Worm (Caenorhabditis elegans) whole organism, late embryonic: ENCODE measurements around the gene T05H10.8.

Experiments
- C08G9.2 ChIP-seq: sonication (generic microtip); optimal IDR thresholded peaks from 2 replicates; lab custom pipeline; 2016; ENCODE audit warnings: mild to moderate bottlenecking, missing genetic modification characterization, moderate library complexity, missing compliant biosample characterization
- C38D4.7 ChIP-seq: fragments of 200-800 bp; sonication (Bioruptor generic); optimal IDR thresholded peaks from 2 replicates; lab custom pipeline; 2018; ENCODE audit warnings: mild to moderate bottlenecking, missing genetic modification characterization, moderate library complexity, missing compliant biosample characterization
- F13H6.1 ChIP-seq: sonication (generic microtip); optimal IDR thresholded peaks from 2 replicates; lab custom pipeline; 2016; ENCODE audit warnings: missing genetic modification characterization, missing compliant biosample characterization
- T23F11.4 ChIP-seq: fragments of 200-800 bp; sonication (Bioruptor generic); optimal IDR thresholded peaks from 2 replicates; lab custom pipeline; 2018; ENCODE audit warnings: mild to moderate bottlenecking, missing genetic modification characterization, missing compliant biosample characterization
- Y22D7AL.16 ChIP-seq: sonication (generic microtip); optimal IDR thresholded peaks from 2 replicates; lab custom pipeline; 2016; ENCODE audit warnings: missing genetic modification characterization, missing compliant biosample characterization
- ahr-1 ChIP-seq: sonication (generic microtip); optimal IDR thresholded peaks from 2 replicates; lab custom pipeline; 2016; ENCODE audit warnings: missing genetic modification characterization, missing compliant biosample characterization
- ceh-18 ChIP-seq: sonication (generic microtip); optimal IDR thresholded peaks from 2 replicates; lab custom pipeline; 2016; ENCODE audit warnings: missing genetic modification characterization, missing compliant biosample characterization
- ceh-19 ChIP-seq: fragments of 200-800 bp; sonication (Bioruptor generic); optimal IDR thresholded peaks from 2 replicates; lab custom pipeline; 2018; ENCODE audit warnings: mild to moderate bottlenecking, missing genetic modification characterization, missing compliant biosample characterization
- ceh-2 ChIP-seq: sonication (generic microtip); optimal IDR thresholded peaks from 2 replicates; lab custom pipeline; 2016; ENCODE audit warnings: missing genotype, missing genetic modification characterization, missing compliant biosample characterization
- ceh-24 ChIP-seq: sonication (generic microtip); optimal IDR thresholded peaks from 2 replicates; lab custom pipeline; 2016; ENCODE audit warnings: mild to moderate bottlenecking, missing genetic modification characterization, missing compliant biosample characterization
- ceh-30 ChIP-seq: fragments of 150-350 bp; optimal IDR thresholded peaks from 2 replicates; lab custom pipeline; 2014; ENCODE audit warnings: missing biosample characterization, missing genetic modification characterization
- ceh-31 ChIP-seq: sonication (generic microtip); optimal IDR thresholded peaks from 2 replicates; lab custom pipeline; 2016; ENCODE audit warnings: missing genetic modification characterization, missing compliant biosample characterization
- ceh-34 ChIP-seq: sonication (generic microtip); optimal IDR thresholded peaks from 2 replicates; lab custom pipeline; 2016; ENCODE audit warnings: mild to moderate bottlenecking, missing genetic modification characterization, missing compliant biosample characterization
- ceh-45 ChIP-seq: fragments of 200-800 bp; sonication (Bioruptor generic); IDR thresholded peaks from 2 replicates; pipeline ENCODE4 v1.3.6; 2022; ENCODE audit warnings: missing genetic modification reagents, missing genetic modification characterization, missing compliant biosample characterization
- ceh-6 ChIP-seq: fragments of 200-800 bp; sonication (Bioruptor generic); optimal IDR thresholded peaks from 2 replicates; lab custom pipeline; 2018; ENCODE audit warnings: mild to moderate bottlenecking, missing genetic modification characterization, missing compliant biosample characterization
- ceh-9 ChIP-seq: sonication (generic microtip); optimal IDR thresholded peaks from 2 replicates; lab custom pipeline; 2016; ENCODE audit warnings: mild to moderate bottlenecking, missing genetic modification characterization, inconsistent platforms, missing compliant biosample characterization
- che-1 ChIP-seq: sonication (generic microtip); optimal IDR thresholded peaks from 2 replicates; lab custom pipeline; 2016; ENCODE audit warnings: mild to moderate bottlenecking, missing genetic modification characterization, missing compliant biosample characterization
- dmd-4 ChIP-seq: sonication (generic microtip); optimal IDR thresholded peaks from 2 replicates; lab custom pipeline; 2016; ENCODE audit warnings: borderline replicate concordance, missing genetic modification characterization, missing compliant biosample characterization
- elt-2 ChIP-seq: sonication (generic microtip); optimal IDR thresholded peaks from 2 replicates; lab custom pipeline; 2016; ENCODE audit warnings: missing genetic modification reagents, missing genetic modification characterization, missing compliant biosample characterization
- elt-4 ChIP-seq: sonication (generic microtip); optimal IDR thresholded peaks from 2 replicates; lab custom pipeline; 2016; ENCODE audit warnings: missing genetic modification characterization, missing compliant biosample characterization
- fax-1 ChIP-seq: sonication (generic microtip); optimal IDR thresholded peaks from 2 replicates; lab custom pipeline; 2016; ENCODE audit warnings: missing genotype, missing genetic modification characterization, missing compliant biosample characterization
- fkh-6 ChIP-seq: sonication (generic microtip); optimal IDR thresholded peaks from 2 replicates; lab custom pipeline; 2016; ENCODE audit warnings: missing genetic modification characterization, missing compliant biosample characterization
- gmeb-2 ChIP-seq: sonication (generic microtip); optimal IDR thresholded peaks from 2 replicates; lab custom pipeline; 2016; ENCODE audit warnings: missing genetic modification characterization, inconsistent platforms, missing compliant biosample characterization
- hlh-13 ChIP-seq: fragments of 200-800 bp; sonication (Bioruptor generic); optimal IDR thresholded peaks from 2 replicates; lab custom pipeline; 2018; ENCODE audit warnings: mild to moderate bottlenecking, missing genetic modification characterization, missing compliant biosample characterization
- hlh-6 ChIP-seq: sonication (generic microtip); optimal IDR thresholded peaks from 2 replicates; lab custom pipeline; 2016; ENCODE audit warnings: missing genotype, missing genetic modification characterization, missing compliant biosample characterization
- hlh-8 ChIP-seq: sonication (generic microtip); optimal IDR thresholded peaks from 2 replicates; lab custom pipeline; 2016; ENCODE audit warnings: missing genotype, missing genetic modification characterization, missing compliant biosample characterization
- lin-11 ChIP-seq: fragments of 200-800 bp; sonication (Bioruptor generic); optimal IDR thresholded peaks from 2 replicates; lab custom pipeline; 2018; ENCODE audit warnings: mild to moderate bottlenecking, missing genetic modification characterization, missing compliant biosample characterization
- madf-2 ChIP-seq: sonication (generic microtip); optimal IDR thresholded peaks from 2 replicates; lab custom pipeline; 2017; ENCODE audit warnings: missing genetic modification characterization, missing compliant biosample characterization
- mec-3 ChIP-seq: sonication (generic microtip); optimal IDR thresholded peaks from 2 replicates; lab custom pipeline; 2016; ENCODE audit warnings: borderline replicate concordance, missing genetic modification characterization, missing compliant biosample characterization
- nfya-1 ChIP-seq: sonication (generic microtip); optimal IDR thresholded peaks from 2 replicates; lab custom pipeline; 2017; ENCODE audit warnings: missing genetic modification characterization, mild to moderate bottlenecking, missing compliant biosample characterization, antibody characterized with exemption, moderate library complexity
- nhr-11 ChIP-seq: fragments of 150-350 bp; optimal IDR thresholded peaks from 2 replicates; lab custom pipeline; 2014; ENCODE audit warnings: missing biosample characterization, missing genetic modification characterization
- nhr-232 ChIP-seq: sonication (generic microtip); optimal IDR thresholded peaks from 2 replicates; lab custom pipeline; 2016; ENCODE audit warnings: missing genetic modification characterization, missing compliant biosample characterization
- odd-2 ChIP-seq: sonication (generic microtip); optimal IDR thresholded peaks from 2 replicates; lab custom pipeline; 2017; ENCODE audit warnings: antibody characterized with exemption, mild to moderate bottlenecking, missing genetic modification characterization, missing compliant biosample characterization
- pag-3 ChIP-seq: sonication (generic microtip); optimal IDR thresholded peaks from 2 replicates; lab custom pipeline; 2016; ENCODE audit warnings: missing compliant biosample characterization, missing genetic modification characterization, borderline replicate concordance
- pha-2 ChIP-seq: sonication (generic microtip); optimal IDR thresholded peaks from 2 replicates; lab custom pipeline; 2017; ENCODE audit warnings: mild to moderate bottlenecking, missing genetic modification characterization, missing compliant biosample characterization
- pqm-1 ChIP-seq: sonication (generic microtip); optimal IDR thresholded peaks from 2 replicates; lab custom pipeline; 2016; ENCODE audit warnings: missing genetic modification characterization, missing compliant biosample characterization
- pros-1 ChIP-seq: fragments of 150-350 bp; optimal IDR thresholded peaks from 2 replicates; lab custom pipeline; 2014; ENCODE audit warnings: missing biosample characterization, missing genetic modification reagents, missing genetic modification characterization
- ref-2 ChIP-seq: sonication (generic microtip); optimal IDR thresholded peaks from 2 replicates; lab custom pipeline; 2016; ENCODE audit warnings: missing genetic modification characterization, missing compliant biosample characterization
- sdc-2 ChIP-seq: sonication (generic microtip); optimal IDR thresholded peaks from 2 replicates; lab custom pipeline; 2016; ENCODE audit warnings: missing genotype, missing genetic modification characterization, missing compliant biosample characterization
- sox-2 ChIP-seq: fragments of 200-800 bp; sonication (Bioruptor generic); IDR thresholded peaks from 2 replicates; pipeline ENCODE4 v1.3.6; 2022; ENCODE audit warnings: missing genetic modification reagents, missing genetic modification characterization, missing compliant biosample characterization
- tbx-7 ChIP-seq: sonication (generic microtip); optimal IDR thresholded peaks from 2 replicates; lab custom pipeline; 2016; ENCODE audit warnings: missing genotype, missing genetic modification characterization, missing compliant biosample characterization
- ttx-3 ChIP-seq: sonication (generic microtip); optimal IDR thresholded peaks from 2 replicates; lab custom pipeline; 2016; ENCODE audit warnings: missing genetic modification reagents, missing genetic modification characterization, missing compliant biosample characterization
- unc-3 ChIP-seq, 2 experiments: fragments of 200-800 bp in 1 of 2; sonication (Bioruptor generic) in 1 of 2; sonication (generic microtip) in 1 of 2; conservative IDR thresholded peaks in 1 of 2; optimal IDR thresholded peaks in 1 of 2; 2 replicates each; pipeline versions ENCODE4 v1.3.6 to Lab custom; 2016 to 2022; ENCODE audit warnings: missing compliant biosample characterization in 2 of 2, missing genetic modification characterization in 2 of 2, missing genetic modification reagents in 1 of 2
- unc-42 ChIP-seq: sonication (generic microtip); optimal IDR thresholded peaks from 2 replicates; lab custom pipeline; 2016; ENCODE audit warnings: missing genotype, missing genetic modification characterization, missing compliant biosample characterization
- unc-86 ChIP-seq: sonication (generic microtip); optimal IDR thresholded peaks from 2 replicates; lab custom pipeline; 2016; ENCODE audit warnings: missing genetic modification characterization, missing compliant biosample characterization
- zip-5 ChIP-seq: sonication (generic microtip); optimal IDR thresholded peaks from 2 replicates; lab custom pipeline; 2016; ENCODE audit warnings: missing genetic modification characterization, missing compliant biosample characterization
- ztf-16 ChIP-seq: sonication (generic microtip); optimal IDR thresholded peaks from 2 replicates; lab custom pipeline; 2017; ENCODE audit warnings: missing genetic modification characterization, missing compliant biosample characterization

T05H10.8 gene

ce11 chrII:8022461-8022860 lies 36.4 kb upstream of the T05H10.8 start, which contains the start of gene hda-2:
hda-2 (minus strand) TSS chrII:8022561.
- TF ChIP-seq dmd-4 (no peak), F13H6.1 (no peak), lin-11 (no peak), elt-2 (tag; lab: Kevin White, UChicago) (no peak), ztf-16 (tag; lab: Kevin White, UChicago) (no peak), nfya-1 (no peak), fax-1 (tag; lab: Kevin White, UChicago) (no peak), ahr-1 (tag; lab: Kevin White, UChicago) (no peak), madf-2 (tag; lab: Kevin White, UChicago) (no peak), tbx-7 (no peak), gmeb-2 (tag; lab: Kevin White, UChicago) (no peak), C38D4.7 (no peak), unc-3 (GFP tag; conservative IDR thresholded peaks at IDR 0.05; lab: Robert Waterston, UW) (no peak), unc-3 (tag; optimal IDR thresholded peaks at IDR 0.05; lab: Kevin White, UChicago) (no peak), ceh-2 (no peak), ceh-31 (tag; lab: Kevin White, UChicago) (no peak), sox-2 (GFP tag; lab: Robert Waterston, UW) (no peak)

- TF ChIP-seq gmeb-2 (tag; lab: Kevin White, UChicago) (no peak), nfya-1 (no peak), C08G9.2 (tag; lab: Kevin White, UChicago) (no peak), pha-2 (no peak), T23F11.4 (GFP tag; lab: Kevin White, UChicago) (no peak), pag-3 (tag; lab: Kevin White, UChicago) (no peak), ceh-34 (tag; lab: Kevin White, UChicago) (no peak), nhr-11 (tag; lab: Kevin White, UChicago) (no peak), pqm-1 (no peak), fax-1 (tag; lab: Kevin White, UChicago) (no peak), odd-2 (tag; lab: Kevin White, UChicago) (no peak), ceh-19 (GFP tag; lab: Kevin White, UChicago) (no peak)
- TF ChIP-seq, all 69 proteins: peak for 0
Observed at ce11 chrII:8027663-8028062, 31.2 kb upstream of the T05H10.8 start, which contains the start of gene swsn-7. swsn-7 (minus strand) TSS chrII:8027763.

- TF ChIP-seq hlh-8 (tag; lab: Kevin White, UChicago): peak; percentile 46
- peak; percentile 9 for TF ChIP-seq fax-1 (tag; lab: Kevin White, UChicago)
- TF ChIP-seq madf-2 (tag; lab: Kevin White, UChicago): peak; percentile 59
- no peak for TF ChIP-seq mec-3
- TF ChIP-seq hlh-6: peak; percentile 74
- TF ChIP-seq pros-1: peak; percentile 72
- peak; percentile 29 for TF ChIP-seq unc-86
- TF ChIP-seq Y22D7AL.16 (tag; lab: Kevin White, UChicago): peak; percentile 34
- 0 out of 2 replicates have a peak, but pooled peaks have one; percentile 23 for TF ChIP-seq ceh-45 (GFP tag; lab: Robert Waterston, UW)
- TF ChIP-seq elt-4 (tag; lab: Kevin White, UChicago): no peak
- peak; percentile 32 for TF ChIP-seq pag-3 (tag; lab: Kevin White, UChicago)
- TF ChIP-seq zip-5: no peak
- no peak for TF ChIP-seq tbx-7
- TF ChIP-seq ceh-24 (tag; lab: Kevin White, UChicago): no peak
- peak; percentile 51 for TF ChIP-seq ceh-6 (GFP tag; lab: Kevin White, UChicago)
- no peak for TF ChIP-seq ttx-3 (tag; lab: Kevin White, UChicago)
- TF ChIP-seq fkh-6 (tag; lab: Kevin White, UChicago): peak; percentile 52
- TF ChIP-seq nhr-232 (tag; lab: Kevin White, UChicago): no peak
- no peak for TF ChIP-seq ceh-9 (tag; lab: Kevin White, UChicago)
- TF ChIP-seq ceh-2: peak; percentile 44
- TF ChIP-seq T23F11.4 (GFP tag; lab: Kevin White, UChicago): peak; percentile 71
- TF ChIP-seq ztf-16 (tag; lab: Kevin White, UChicago): no peak
- TF ChIP-seq che-1 (tag; lab: Kevin White, UChicago): peak; percentile 52
- peak; percentile 79 for TF ChIP-seq unc-42 (tag; lab: Kevin White, UChicago)
- TF ChIP-seq ceh-18 (tag; lab: Kevin White, UChicago): peak; percentile 90
- peak; percentile 79 for TF ChIP-seq ceh-31 (tag; lab: Kevin White, UChicago)
- TF ChIP-seq unc-3 (GFP tag; conservative IDR thresholded peaks at IDR 0.05; lab: Robert Waterston, UW): no peak
- TF ChIP-seq unc-3 (tag; optimal IDR thresholded peaks at IDR 0.05; lab: Kevin White, UChicago): no peak
- TF ChIP-seq hlh-13: no peak
- TF ChIP-seq ref-2: peak; percentile 93
- no peak for TF ChIP-seq ceh-30 (tag; lab: Kevin White, UChicago)
- peak; percentile 54 for TF ChIP-seq sdc-2
Observed at ce11 chrII:8028246-8028694, 30.6 kb upstream of the T05H10.8 start.
